Worm (Caenorhabditis elegans) whole organism, L4 larva: ENCODE measurements around the gene tatn-1.

Experiments
- F26F4.8 ChIP-seq: fragments of 200-800 bp; sonication (Bioruptor generic); conservative IDR thresholded peaks from 2 replicates; pipeline ENCODE4 v1.3.6; 2022; ENCODE audit warnings: missing genetic modification characterization, missing compliant biosample characterization
- F44E2.7 ChIP-seq: fragments of 200-800 bp; sonication (Bioruptor generic); IDR thresholded peaks from 2 replicates; pipeline ENCODE4 v2.1.2; 2022; ENCODE audit warnings: missing genetic modification characterization, missing compliant biosample characterization
- R02D3.7 ChIP-seq: fragments of 150-350 bp; sonication (generic microtip); optimal IDR thresholded peaks from 3 replicates; lab custom pipeline; 2014; ENCODE audit warnings: missing biosample characterization, missing genetic modification characterization
- T20F7.1 ChIP-seq: fragments of 200-800 bp; sonication (Bioruptor generic); optimal IDR thresholded peaks from 2 replicates; lab custom pipeline; 2018; ENCODE audit warnings: mild to moderate bottlenecking, missing genetic modification characterization, missing compliant biosample characterization
- ZK337.2 ChIP-seq: fragments of 200-800 bp; sonication (Bioruptor generic); IDR thresholded peaks from 2 replicates; pipeline ENCODE4 v1.3.6; 2022; ENCODE audit warnings: missing genetic modification reagents, missing genetic modification characterization, missing compliant biosample characterization
- aha-1 ChIP-seq: fragments of 150-350 bp; peaks from one replicate; lab custom pipeline; 2014; ENCODE audit warnings: missing biosample characterization, missing genetic modification characterization
- ama-1 ChIP-seq: fragments of 150-350 bp; optimal IDR thresholded peaks from 2 replicates; lab custom pipeline; 2014; ENCODE audit warnings: inconsistent platforms, mixed read lengths
- arid-1 ChIP-seq: fragments of 200-800 bp; sonication (Bioruptor generic); conservative IDR thresholded peaks from 2 replicates; pipeline ENCODE4 v1.3.6; 2022; ENCODE audit warnings: missing genetic modification reagents, missing genetic modification characterization, missing compliant biosample characterization
- attf-4 ChIP-seq: sonication (generic microtip); optimal IDR thresholded peaks from 3 replicates; lab custom pipeline; 2017; ENCODE audit warnings: missing biosample characterization, missing genetic modification characterization
- ceh-28 ChIP-seq: fragments of 150-350 bp; optimal IDR thresholded peaks from 2 replicates; lab custom pipeline; 2014; ENCODE audit warnings: missing biosample characterization, missing genetic modification reagents, missing genetic modification characterization
- ceh-62 ChIP-seq: sonication (generic microtip); optimal IDR thresholded peaks from 2 replicates; lab custom pipeline; 2017; ENCODE audit warnings: missing biosample characterization, missing genetic modification characterization
- daf-12 ChIP-seq: fragments of 150-350 bp; optimal IDR thresholded peaks from 2 replicates; lab custom pipeline; 2014; ENCODE audit warnings: missing biosample characterization, missing genetic modification reagents, missing genetic modification characterization
- dmd-6 ChIP-seq: fragments of 200-800 bp; sonication (Bioruptor generic); IDR thresholded peaks from 2 replicates; pipeline ENCODE4 v1.3.6; 2022; ENCODE audit warnings: missing genetic modification reagents, missing genetic modification characterization, missing compliant biosample characterization
- dpl-1 ChIP-seq: fragments of 150-350 bp; optimal IDR thresholded peaks from 2 replicates; lab custom pipeline; 2014; ENCODE audit warnings: missing biosample characterization, missing genetic modification reagents, missing genetic modification characterization
- fkh-10 ChIP-seq: fragments of 150-350 bp; optimal IDR thresholded peaks from 2 replicates; lab custom pipeline; 2014; ENCODE audit warnings: missing biosample characterization, missing genetic modification reagents, missing genetic modification characterization
- fos-1 ChIP-seq: fragments of 150-350 bp; optimal IDR thresholded peaks from 2 replicates; lab custom pipeline; 2014; ENCODE audit warnings: missing biosample characterization, missing genetic modification characterization
- hif-1 ChIP-seq, 2 experiments: sonication (generic microtip); optimal IDR thresholded peaks; 2 replicates each; lab custom pipeline; 2016 to 2017; ENCODE audit warnings: missing compliant biosample characterization in 2 of 2, missing genetic modification characterization in 2 of 2, missing genetic modification reagents in 2 of 2, missing genotype in 2 of 2, mild to moderate bottlenecking in 1 of 2
- hlh-11 ChIP-seq: fragments of 200-800 bp; sonication (Bioruptor generic); optimal IDR thresholded peaks from 2 replicates; lab custom pipeline; 2018; ENCODE audit warnings: mild to moderate bottlenecking, missing genetic modification characterization, missing compliant biosample characterization
- hmg-1.1 ChIP-seq: fragments of 200-800 bp; sonication (Bioruptor generic); IDR thresholded peaks from 2 replicates; pipeline ENCODE4 v1.3.6; 2022; ENCODE audit warnings: missing genetic modification reagents, missing genetic modification characterization, missing compliant biosample characterization
- lin-29 ChIP-seq: fragments of 200-800 bp; sonication (Bioruptor generic); IDR thresholded peaks from 2 replicates; pipeline ENCODE4 v1.3.6; 2022; ENCODE audit warnings: missing genetic modification reagents, missing genetic modification characterization, missing compliant biosample characterization
- lin-39 ChIP-seq: fragments of 150-350 bp; optimal IDR thresholded peaks from 2 replicates; lab custom pipeline; 2014; ENCODE audit warnings: missing biosample characterization, missing genetic modification reagents, missing genetic modification characterization
- lir-3 ChIP-seq: sonication (generic microtip); optimal IDR thresholded peaks from 2 replicates; lab custom pipeline; 2016; ENCODE audit warnings: mild to moderate bottlenecking, missing genetic modification characterization, missing compliant biosample characterization
- madf-5 ChIP-seq, 2 experiments: fragments of 200-800 bp; sonication (Bioruptor generic); IDR thresholded peaks; 2 replicates each; pipeline ENCODE4 v1.3.6; 2022; ENCODE audit warnings: missing compliant biosample characterization in 2 of 2, missing genetic modification characterization in 2 of 2
- madf-9 ChIP-seq: fragments of 200-800 bp; sonication (Bioruptor generic); conservative IDR thresholded peaks from 2 replicates; pipeline ENCODE4 v1.3.6; 2022; ENCODE audit warnings: missing genetic modification reagents, missing genetic modification characterization, missing compliant biosample characterization
- mdl-1 ChIP-seq, 2 experiments: fragments of 150-350 bp in 1 of 2; sonication (generic microtip) in 1 of 2; optimal IDR thresholded peaks; 2 replicates each; lab custom pipeline; 2014 to 2017; ENCODE audit warnings: missing biosample characterization in 2 of 2, missing genetic modification characterization in 2 of 2
- mxl-3 ChIP-seq: fragments of 200-800 bp; sonication (Bioruptor generic); optimal IDR thresholded peaks from 2 replicates; lab custom pipeline; 2018; ENCODE audit warnings: mild to moderate bottlenecking, missing genetic modification characterization, missing compliant biosample characterization
- nhr-102 ChIP-seq: sonication (generic microtip); optimal IDR thresholded peaks from 2 replicates; lab custom pipeline; 2016; ENCODE audit warnings: mild to moderate bottlenecking, missing genetic modification characterization, moderate library complexity, missing compliant biosample characterization
- nhr-28 ChIP-seq: fragments of 150-350 bp; optimal IDR thresholded peaks from 2 replicates; lab custom pipeline; 2014; ENCODE audit warnings: missing biosample characterization, missing genetic modification characterization
- nhr-41 ChIP-seq: fragments of 200-800 bp; sonication (Bioruptor generic); IDR thresholded peaks from 2 replicates; pipeline ENCODE4 v1.3.6; 2022; ENCODE audit warnings: missing genetic modification reagents, missing genetic modification characterization, missing compliant biosample characterization
- nhr-6 ChIP-seq: fragments of 150-350 bp; optimal IDR thresholded peaks from 2 replicates; lab custom pipeline; 2014; ENCODE audit warnings: missing biosample characterization, missing genetic modification characterization
- rbr-2 ChIP-seq: sonication (generic microtip); optimal IDR thresholded peaks from 2 replicates; lab custom pipeline; 2016; ENCODE audit warnings: missing genotype, missing genetic modification characterization, missing compliant biosample characterization
- skn-1 ChIP-seq: fragments of 150-350 bp; optimal IDR thresholded peaks from 2 replicates; lab custom pipeline; 2014; ENCODE audit warnings: missing biosample characterization, missing genetic modification characterization
- snpc-4 ChIP-seq: fragments of 150-350 bp; optimal IDR thresholded peaks from 2 replicates; lab custom pipeline; 2014; ENCODE audit warnings: missing biosample characterization, missing genetic modification characterization
- spr-3 ChIP-seq: fragments of 200-800 bp; sonication (Bioruptor generic); optimal IDR thresholded peaks from 2 replicates; lab custom pipeline; 2018; ENCODE audit warnings: mild to moderate bottlenecking, missing genetic modification characterization, missing compliant biosample characterization
- unc-130 ChIP-seq: sonication (generic microtip); optimal IDR thresholded peaks from 2 replicates; lab custom pipeline; 2016; ENCODE audit warnings: missing genetic modification reagents, missing genetic modification characterization, missing compliant biosample characterization
- unc-39 ChIP-seq: sonication (generic microtip); optimal IDR thresholded peaks from 2 replicates; lab custom pipeline; 2017; ENCODE audit warnings: missing biosample characterization, missing genetic modification characterization
- unc-62 ChIP-seq, 3 experiments: fragments of 150-350 bp in 1 of 3; sonication (generic microtip); optimal IDR thresholded peaks in 2 of 3; peaks in 1 of 3; 1 replicate in 1 of 3; 2 replicates in 2 of 3; lab custom pipeline; 2014 to 2017; ENCODE audit warnings: missing biosample characterization in 3 of 3, missing genetic modification characterization in 3 of 3, missing genetic modification reagents in 3 of 3, missing genotype in 1 of 3
- zag-1 ChIP-seq: fragments of 150-350 bp; optimal IDR thresholded peaks from 2 replicates; lab custom pipeline; 2014; ENCODE audit warnings: missing biosample characterization, missing genetic modification characterization
- zfp-2 ChIP-seq: sonication (generic microtip); optimal IDR thresholded peaks from 2 replicates; lab custom pipeline; 2016; ENCODE audit warnings: mild to moderate bottlenecking, missing genetic modification characterization, missing compliant biosample characterization
- zfp-3 ChIP-seq: fragments of 200-800 bp; sonication (Bioruptor generic); conservative IDR thresholded peaks from 2 replicates; pipeline ENCODE4 v1.3.6; 2022; ENCODE audit warnings: missing genetic modification reagents, missing genetic modification characterization, missing compliant biosample characterization
- zip-11 ChIP-seq: fragments of 200-800 bp; sonication (Bioruptor generic); IDR thresholded peaks from 2 replicates; pipeline ENCODE4 v1.3.6; 2022; ENCODE audit warnings: missing genetic modification characterization, missing compliant biosample characterization
- zip-2 ChIP-seq: fragments of 150-350 bp; optimal IDR thresholded peaks from 2 replicates; lab custom pipeline; 2014; ENCODE audit warnings: missing biosample characterization, missing genetic modification characterization

tatn-1 gene

DNA sequence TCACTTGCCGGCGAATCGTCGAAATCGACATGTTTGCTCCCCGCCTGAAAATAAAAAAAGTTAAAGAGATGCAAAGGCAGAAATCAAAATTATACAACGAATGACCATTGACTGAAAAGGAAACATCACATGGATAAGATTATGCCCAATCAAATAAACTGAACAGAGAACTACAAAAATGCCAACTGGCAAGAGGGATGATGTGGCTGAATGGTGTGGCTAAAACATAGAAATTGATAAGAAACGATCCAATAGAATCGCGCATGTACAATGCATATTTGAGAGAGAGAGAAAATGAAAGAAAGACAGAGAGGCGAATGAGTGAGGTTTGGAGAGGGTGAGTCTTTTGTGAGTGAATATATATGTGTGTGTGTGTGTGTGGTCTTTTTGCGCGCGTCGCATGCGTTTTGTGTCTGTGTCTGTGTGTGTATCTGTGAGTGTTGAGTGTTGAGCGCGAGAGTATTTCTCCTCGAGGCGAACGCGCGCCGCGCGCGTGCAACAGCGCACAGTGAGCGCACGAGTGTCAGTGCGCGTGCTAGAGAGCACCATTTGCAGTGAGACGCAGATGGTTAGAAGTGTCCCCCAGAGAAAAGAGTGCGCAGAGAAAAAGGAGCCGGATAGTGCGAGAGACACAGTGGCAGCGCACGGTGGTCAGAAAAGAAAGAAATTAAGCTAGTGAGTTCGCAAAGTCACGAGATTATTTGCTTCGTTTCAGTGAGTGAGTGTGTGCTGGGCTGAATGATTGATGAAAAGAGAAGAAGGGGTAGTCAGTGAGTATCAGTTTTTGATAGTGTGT, 27.9 kb downstream of the tatn-1 start, which contains the start of gene epn-1 (continued):
- TF ChIP-seq zip-2 (tag; lab: Kevin White, UChicago) (peak; percentile 50), zip-11 (GFP tag; lab: Robert Waterston, UW) (no peak), daf-12 (no peak), lin-29 (GFP tag; lab: Robert Waterston, UW) (peak; percentile 76), arid-1 (GFP tag; lab: Robert Waterston, UW) (peak; percentile 76), T20F7.1 (GFP tag; lab: Kevin White, UChicago) (peak; percentile 88), fos-1 (tag; lab: Kevin White, UChicago) (no peak), nhr-6 (tag; lab: Kevin White, UChicago) (peak; percentile 94), ZK337.2 (GFP tag; lab: Robert Waterston, UW) (peak; percentile 50; the same call in 1 of the 2 replicates), F44E2.7 (no peak), hif-1 (tag; optimal IDR thresholded peaks at IDR 0.05; lab: Kevin White, UChicago) (peak; percentile 83 to 97), dmd-6 (GFP tag; lab: Robert Waterston, UW) (peak; percentile 99)
- TF ChIP-seq, all 104 proteins: peak for 81

- TF ChIP-seq dpl-1 (no peak), attf-4 (tag; lab: Kevin White, UChicago) (no peak), zag-1 (tag; lab: Kevin White, UChicago) (no peak), lir-3 (tag; lab: Kevin White, UChicago) (no peak), rbr-2 (tag; lab: Kevin White, UChicago) (no peak), skn-1 (no peak), R02D3.7 (no peak), unc-62 (GFP tag; optimal IDR thresholded peaks at IDR 0.05 in 1 of 2; lab: Kevin White, UChicago) (peak in 1 of 2 experiments; percentile 39), unc-62 (tag; optimal IDR thresholded peaks at IDR 0.05; lab: Kevin White, UChicago) (no peak), nhr-28 (no peak), nhr-102 (no peak), lin-39 (no peak), madf-5 (GFP tag; IDR thresholded peaks at IDR 0.05; lab: Robert Waterston, UW) (no peak), zip-2 (tag; lab: Kevin White, UChicago) (no peak), ZK337.2 (GFP tag; lab: Robert Waterston, UW) (no peak), snpc-4 (tag; lab: Kevin White, UChicago) (no peak), fos-1 (tag; lab: Kevin White, UChicago) (no peak), aha-1 (peak; percentile 61), hmg-1.1 (GFP tag; lab: Robert Waterston, UW) (no peak), unc-130 (GFP tag; lab: Kevin White, UChicago) (no peak), zfp-3 (GFP tag; lab: Robert Waterston, UW) (0 out of 2 replicates have a peak, but pooled peaks have one; percentile 16), madf-9 (no peak), lin-29 (GFP tag; lab: Robert Waterston, UW) (peak; percentile 27; the same call in 1 of the 2 replicates), ceh-62 (no peak), nhr-41 (no peak), F26F4.8 (no peak), arid-1 (GFP tag; lab: Robert Waterston, UW) (0 out of 2 replicates have a peak, but pooled peaks have one; percentile 8), unc-39 (no peak), mxl-3 (no peak), hlh-11 (no peak), ama-1 (no peak), zfp-2 (tag; lab: Kevin White, UChicago) (no peak), ceh-28 (tag; lab: Kevin White, UChicago) (no peak), fkh-10 (GFP tag; lab: Kevin White, UChicago) (no peak), spr-3 (GFP tag; lab: Kevin White, UChicago) (no peak), mdl-1 (tag; optimal IDR thresholded peaks at IDR 0.05; lab: Kevin White, UChicago) (no peak)
- TF ChIP-seq, all 104 proteins: peak for 5
These were observed 28.7 kb downstream of the tatn-1 start for ce11 chrX:14819495-14819894.
